Worm (Caenorhabditis elegans) whole organism, L1 larva: ENCODE measurements around the gene klp-7.
A peak's percentile ranks its signal among the peaks of the same experiment; 100 is the strongest.

Experiments
- C16A3.4 ChIP-seq: fragments of 150-350 bp; optimal IDR thresholded peaks from 2 replicates; lab custom pipeline; 2014; ENCODE audit warnings: missing biosample characterization, missing genetic modification characterization
- F16B12.6 ChIP-seq: fragments of 150-350 bp; optimal IDR thresholded peaks from 2 replicates; lab custom pipeline; 2014; ENCODE audit warnings: missing biosample characterization, missing genetic modification characterization
- Y116A8C.19 ChIP-seq: sonication (generic microtip); optimal IDR thresholded peaks from 2 replicates; lab custom pipeline; 2016; ENCODE audit warnings: missing compliant biosample characterization, missing genetic modification characterization, borderline replicate concordance
- aha-1 ChIP-seq: fragments of 150-350 bp; optimal IDR thresholded peaks from 2 replicates; lab custom pipeline; 2014; ENCODE audit warnings: missing biosample characterization, missing genetic modification characterization
- alr-1 ChIP-seq: fragments of 200-800 bp; sonication (Bioruptor generic); optimal IDR thresholded peaks from 2 replicates; lab custom pipeline; 2018; ENCODE audit warnings: borderline replicate concordance, mild to moderate bottlenecking, missing genetic modification characterization, missing compliant biosample characterization
- ama-1 ChIP-seq: fragments of 150-350 bp; optimal IDR thresholded peaks from 2 replicates; lab custom pipeline; 2014
- blmp-1 ChIP-seq: fragments of 150-350 bp; optimal IDR thresholded peaks from 2 replicates; lab custom pipeline; 2014; ENCODE audit warnings: missing biosample characterization, missing genetic modification characterization
- ceh-8 ChIP-seq: fragments of 200-800 bp; sonication (Bioruptor generic); optimal IDR thresholded peaks from 2 replicates; lab custom pipeline; 2018; ENCODE audit warnings: mild to moderate bottlenecking, missing genetic modification characterization, moderate library complexity, missing compliant biosample characterization
- ceh-88 ChIP-seq: fragments of 200-800 bp; sonication (Bioruptor generic); IDR thresholded peaks from 2 replicates; pipeline ENCODE4 v1.3.6; 2022; ENCODE audit warnings: missing genetic modification characterization, missing compliant biosample characterization
- ceh-90 ChIP-seq: sonication (generic microtip); optimal IDR thresholded peaks from 2 replicates; lab custom pipeline; 2016; ENCODE audit warnings: missing genetic modification characterization, missing compliant biosample characterization
- dpl-1 ChIP-seq, 3 experiments: fragments of 150-350 bp in 2 of 3; sonication (generic microtip) in 1 of 3; optimal IDR thresholded peaks; 2 replicates each; lab custom pipeline; 2014 to 2017; ENCODE audit warnings: missing biosample characterization in 3 of 3, missing genetic modification characterization in 3 of 3, missing genetic modification reagents in 3 of 3
- egl-13 ChIP-seq: sonication (generic microtip); optimal IDR thresholded peaks from 2 replicates; lab custom pipeline; 2016; ENCODE audit warnings: missing genotype, missing genetic modification reagents, missing genetic modification characterization, missing compliant biosample characterization
- egl-27 ChIP-seq, 2 experiments: fragments of 150-350 bp in 1 of 2; sonication (generic microtip); optimal IDR thresholded peaks; 3 replicates each; lab custom pipeline; 2017 to 2018; ENCODE audit warnings: missing biosample characterization in 2 of 2, missing genetic modification characterization in 2 of 2, missing genetic modification reagents in 2 of 2
- elt-2 ChIP-seq: sonication (generic microtip); optimal IDR thresholded peaks from 2 replicates; lab custom pipeline; 2016; ENCODE audit warnings: missing genetic modification characterization, mild to moderate bottlenecking, inconsistent platforms, missing compliant biosample characterization, missing genetic modification reagents
- elt-3 ChIP-seq, 6 experiments: fragments of 150-350 bp in 1 of 6; sonication (generic microtip); optimal IDR thresholded peaks; 2 replicates each; lab custom pipeline; 2017 to 2018; ENCODE audit warnings: missing biosample characterization in 6 of 6, missing genetic modification characterization in 6 of 6, inconsistent platforms in 1 of 6
- fkh-4 ChIP-seq: sonication (generic microtip); optimal IDR thresholded peaks from 2 replicates; lab custom pipeline; 2016; ENCODE audit warnings: missing compliant biosample characterization, missing genetic modification characterization, borderline replicate concordance
- fos-1 ChIP-seq: fragments of 150-350 bp; optimal IDR thresholded peaks from 2 replicates; lab custom pipeline; 2014; ENCODE audit warnings: missing biosample characterization, missing genetic modification characterization
- hlh-17 ChIP-seq: fragments of 200-800 bp; sonication (Bioruptor generic); optimal IDR thresholded peaks from 2 replicates; lab custom pipeline; 2018; ENCODE audit warnings: missing genetic modification characterization, mild to moderate bottlenecking, missing compliant biosample characterization, moderate library complexity, borderline replicate concordance
- lin-13 ChIP-seq: fragments of 150-350 bp; optimal IDR thresholded peaks from 2 replicates; lab custom pipeline; 2014; ENCODE audit warnings: missing biosample characterization, missing genetic modification reagents, missing genetic modification characterization
- lin-14 ChIP-seq: fragments of 200-800 bp; sonication (Bioruptor generic); optimal IDR thresholded peaks from 2 replicates; lab custom pipeline; 2018; ENCODE audit warnings: mild to moderate bottlenecking, missing genetic modification characterization, moderate library complexity, missing compliant biosample characterization
- lin-35 ChIP-seq, 2 experiments: fragments of 150-350 bp; optimal IDR thresholded peaks; 2 replicates each; lab custom pipeline; 2014; ENCODE audit warnings: missing biosample characterization in 2 of 2, missing genetic modification characterization in 2 of 2, missing genetic modification reagents in 2 of 2
- lin-39 ChIP-seq: fragments of 150-350 bp; optimal IDR thresholded peaks from 2 replicates; lab custom pipeline; 2014; ENCODE audit warnings: missing biosample characterization, missing genetic modification reagents, missing genetic modification characterization
- lir-3 ChIP-seq: sonication (generic microtip); optimal IDR thresholded peaks from 2 replicates; lab custom pipeline; 2016; ENCODE audit warnings: mild to moderate bottlenecking, missing genetic modification characterization, moderate library complexity, missing compliant biosample characterization; ENCODE audit not compliant: poor library complexity
- mab-9 ChIP-seq: fragments of 200-800 bp; sonication (Bioruptor generic); IDR thresholded peaks from 2 replicates; pipeline ENCODE4 v1.3.6; 2022; ENCODE audit warnings: missing genetic modification reagents, missing genetic modification characterization, missing compliant biosample characterization
- mdl-1 ChIP-seq, 2 experiments: fragments of 150-350 bp; optimal IDR thresholded peaks; 2 replicates each; lab custom pipeline; 2014 to 2017; ENCODE audit warnings: missing biosample characterization in 2 of 2, missing genetic modification characterization in 2 of 2, inconsistent platforms in 1 of 2
- mef-2 ChIP-seq: fragments of 150-350 bp; optimal IDR thresholded peaks from 2 replicates; lab custom pipeline; 2014; ENCODE audit warnings: missing biosample characterization, missing genetic modification characterization
- nhr-12 ChIP-seq: sonication (generic microtip); optimal IDR thresholded peaks from 2 replicates; lab custom pipeline; 2017; ENCODE audit warnings: missing biosample characterization, missing genetic modification characterization
- nhr-19 ChIP-seq: fragments of 200-800 bp; sonication (Bioruptor generic); conservative IDR thresholded peaks from 2 replicates; pipeline ENCODE4 v1.3.6; 2022; ENCODE audit warnings: missing genetic modification characterization, missing compliant biosample characterization
- nhr-237 ChIP-seq: fragments of 150-350 bp; optimal IDR thresholded peaks from 2 replicates; lab custom pipeline; 2014; ENCODE audit warnings: missing biosample characterization, missing genetic modification characterization
- nhr-47 ChIP-seq: sonication (generic microtip); optimal IDR thresholded peaks from 2 replicates; lab custom pipeline; 2016; ENCODE audit warnings: mild to moderate bottlenecking, missing genetic modification characterization, moderate library complexity, missing compliant biosample characterization
- nhr-71 ChIP-seq: sonication (generic microtip); optimal IDR thresholded peaks from 2 replicates; lab custom pipeline; 2016; ENCODE audit warnings: mild to moderate bottlenecking, missing genetic modification characterization, moderate library complexity, missing compliant biosample characterization
- nhr-77 ChIP-seq: fragments of 150-350 bp; optimal IDR thresholded peaks from 2 replicates; lab custom pipeline; 2014; ENCODE audit warnings: missing biosample characterization, missing genetic modification characterization
- nhr-84 ChIP-seq: sonication (generic microtip); optimal IDR thresholded peaks from 2 replicates; lab custom pipeline; 2017; ENCODE audit warnings: missing biosample characterization, missing genetic modification characterization
- nhr-85 ChIP-seq: sonication (generic microtip); peaks from one replicate; lab custom pipeline; 2016; ENCODE audit warnings: missing genetic modification characterization, inconsistent platforms, missing compliant biosample characterization
- pag-3 ChIP-seq: sonication (generic microtip); optimal IDR thresholded peaks from 2 replicates; lab custom pipeline; 2017; ENCODE audit warnings: missing genetic modification characterization, mild to moderate bottlenecking, missing compliant biosample characterization, antibody characterized with exemption, borderline replicate concordance; ENCODE audit not compliant: insufficient read depth
- pax-3 ChIP-seq: fragments of 200-800 bp; sonication (Bioruptor generic); optimal IDR thresholded peaks from 2 replicates; lab custom pipeline; 2018; ENCODE audit warnings: mild to moderate bottlenecking, missing genetic modification characterization, moderate library complexity, missing compliant biosample characterization
- pqm-1 ChIP-seq: sonication (generic microtip); optimal IDR thresholded peaks from 3 replicates; lab custom pipeline; 2017; ENCODE audit warnings: missing biosample characterization, missing genetic modification characterization
- snu-23 ChIP-seq: sonication (generic microtip); optimal IDR thresholded peaks from 2 replicates; lab custom pipeline; 2016; ENCODE audit warnings: missing genetic modification characterization, missing compliant biosample characterization
- sptf-1 ChIP-seq: fragments of 150-350 bp; optimal IDR thresholded peaks from 2 replicates; lab custom pipeline; 2014; ENCODE audit warnings: missing biosample characterization, missing genetic modification characterization
- swsn-7 ChIP-seq: sonication (generic microtip); optimal IDR thresholded peaks from 2 replicates; lab custom pipeline; 2016; ENCODE audit warnings: missing genetic modification characterization, missing compliant biosample characterization
- tbx-2 ChIP-seq: sonication (generic microtip); optimal IDR thresholded peaks from 2 replicates; lab custom pipeline; 2016; ENCODE audit warnings: missing genetic modification characterization, missing compliant biosample characterization
- tlp-1 ChIP-seq: fragments of 150-350 bp; optimal IDR thresholded peaks from 2 replicates; lab custom pipeline; 2014; ENCODE audit warnings: missing biosample characterization, missing genetic modification characterization
- unc-130 ChIP-seq: fragments of 150-350 bp; optimal IDR thresholded peaks from 2 replicates; lab custom pipeline; 2017; ENCODE audit warnings: missing biosample characterization, missing genetic modification characterization, inconsistent platforms
- unc-30 ChIP-seq: sonication (generic microtip); optimal IDR thresholded peaks from 2 replicates; lab custom pipeline; 2017; ENCODE audit warnings: missing biosample characterization, missing genetic modification characterization
- unc-62 ChIP-seq: fragments of 150-350 bp; optimal IDR thresholded peaks from 2 replicates; lab custom pipeline; 2014; ENCODE audit warnings: missing biosample characterization, missing genetic modification reagents, missing genetic modification characterization
- unc-86 ChIP-seq: sonication (generic microtip); optimal IDR thresholded peaks from 2 replicates; lab custom pipeline; 2016; ENCODE audit warnings: missing genetic modification characterization, missing compliant biosample characterization
- unc-98 ChIP-seq: fragments of 200-800 bp; sonication (Bioruptor generic); IDR thresholded peaks from 2 replicates; pipeline ENCODE4 v1.3.6; 2022; ENCODE audit warnings: missing genetic modification characterization, missing compliant biosample characterization
- xbp-1 ChIP-seq: sonication (generic microtip); optimal IDR thresholded peaks from 2 replicates; lab custom pipeline; 2016; ENCODE audit warnings: missing genetic modification characterization, missing compliant biosample characterization
- zip-4 ChIP-seq: fragments of 200-800 bp; sonication (Bioruptor generic); optimal IDR thresholded peaks from 2 replicates; lab custom pipeline; 2018; ENCODE audit warnings: mild to moderate bottlenecking, missing genetic modification characterization, moderate library complexity, missing compliant biosample characterization

klp-7 gene

ce11 chrIII:10816800-10817418, 11.2 kb downstream of the klp-7 start, which contains the start of gene sca-1 (continued):
- peak; percentile 81 for TF ChIP-seq nhr-71 (tag; lab: Kevin White, UChicago)
- TF ChIP-seq nhr-84 (tag; lab: Kevin White, UChicago) = no peak
- peak; percentile 48 for TF ChIP-seq snu-23 (GFP tag; lab: Kevin White, UChicago)
- no peak for TF ChIP-seq elt-3 (tag; optimal IDR thresholded peaks at IDR 0.05; lab: Kevin White, UChicago)
- TF ChIP-seq lin-14 (GFP tag; lab: Kevin White, UChicago) = peak; percentile 75

- peak; percentile 56 to 81 for TF ChIP-seq lin-35 (GFP tag; optimal IDR thresholded peaks at IDR 0.05; lab: Kevin White, UChicago)
- TF ChIP-seq sptf-1 (tag; lab: Kevin White, UChicago) = no peak
- TF ChIP-seq unc-30 = no peak
- no peak for TF ChIP-seq pag-3 (tag; lab: Kevin White, UChicago)
- no peak for TF ChIP-seq ceh-90 (tag; lab: Kevin White, UChicago)
- TF ChIP-seq alr-1 (tag; lab: Kevin White, UChicago) = no peak
- no peak for TF ChIP-seq Y116A8C.19 (tag; lab: Kevin White, UChicago)
- no peak for TF ChIP-seq lin-13 (GFP tag; lab: Kevin White, UChicago)
- no peak for TF ChIP-seq mef-2 (tag; lab: Kevin White, UChicago)
- TF ChIP-seq nhr-47 (tag; lab: Kevin White, UChicago) = peak; percentile 67
- no peak for TF ChIP-seq nhr-12 (tag; lab: Kevin White, UChicago)
- peak in 1 of 6 experiments; percentile 25 for TF ChIP-seq elt-3 (tag; optimal IDR thresholded peaks at IDR 0.05; lab: Kevin White, UChicago)
- TF ChIP-seq hlh-17 (GFP tag; lab: Kevin White, UChicago) = no peak
- peak; percentile 62 for TF ChIP-seq nhr-85
- TF ChIP-seq tlp-1 (tag; lab: Kevin White, UChicago) = no peak
- no peak for TF ChIP-seq pqm-1 (tag; lab: Kevin White, UChicago)
- TF ChIP-seq ceh-8 = peak; percentile 27
- peak; percentile 32 for TF ChIP-seq pax-3 (tag; lab: Kevin White, UChicago)
- no peak for TF ChIP-seq aha-1 (tag; lab: Kevin White, UChicago)
- no peak for TF ChIP-seq ceh-88 (GFP tag; lab: Robert Waterston, UW)
- TF ChIP-seq blmp-1 (tag; lab: Kevin White, UChicago) = peak; percentile 93
- peak; percentile 23 for TF ChIP-seq egl-13 (tag; lab: Kevin White, UChicago)
- peak; percentile 25; the same call in 1 of the 2 replicates for TF ChIP-seq nhr-19 (GFP tag; lab: Robert Waterston, UW)
- TF ChIP-seq fos-1 (tag; lab: Kevin White, UChicago) = peak; percentile 46
- TF ChIP-seq egl-27 (tag; optimal IDR thresholded peaks at IDR 0.05; lab: Kevin White, UChicago) = no peak
- TF ChIP-seq elt-2 (tag; lab: Kevin White, UChicago) = peak; percentile 35
- no peak for TF ChIP-seq unc-98
- TF ChIP-seq tbx-2 = peak; percentile 44
- TF ChIP-seq xbp-1 (tag; lab: Kevin White, UChicago) = peak; percentile 99
- TF ChIP-seq swsn-7 = peak; percentile 68
- TF ChIP-seq unc-86 (tag; lab: Kevin White, UChicago) = peak; percentile 47
- peak; percentile 75 for TF ChIP-seq C16A3.4 (tag; lab: Kevin White, UChicago)
- TF ChIP-seq fkh-4 (tag; lab: Kevin White, UChicago) = no peak
- peak; percentile 53 to 67 (median 57) for TF ChIP-seq dpl-1 (GFP tag; optimal IDR thresholded peaks at IDR 0.05; lab: Kevin White, UChicago)
- TF ChIP-seq unc-130 = peak; percentile 45
- TF ChIP-seq mab-9 (GFP tag; lab: Robert Waterston, UW) = 0 out of 2 replicates have a peak, but pooled peaks have one; percentile 44
- peak in 1 of 2 experiments; percentile 48 for TF ChIP-seq mdl-1 (tag; optimal IDR thresholded peaks at IDR 0.05; lab: Kevin White, UChicago)
- peak; percentile 91 for TF ChIP-seq F16B12.6
- TF ChIP-seq lir-3 (tag; lab: Kevin White, UChicago) = no peak
- TF ChIP-seq nhr-77 (tag; lab: Kevin White, UChicago) = peak; percentile 26
- no peak for TF ChIP-seq unc-62 (GFP tag; lab: Kevin White, UChicago)
- TF ChIP-seq zip-4 (GFP tag; lab: Kevin White, UChicago) = no peak
- no peak for TF ChIP-seq nhr-237
- no peak for TF ChIP-seq lin-39 (tag; lab: Kevin White, UChicago)
- TF ChIP-seq ama-1 = peak; percentile 48
Measured at ce11 chrIII:10818364-10818763, 12.6 kb downstream of the klp-7 start.
